Worm (Caenorhabditis elegans) whole organism, L3 larva: Measurements from ENCODE around the gene T06C12.9.

Experiments used
- aly-2 ChIP-seq: fragments of 150-350 bp; optimal IDR thresholded peaks from 2 replicates; lab custom pipeline; 2014; ENCODE audit warnings: missing biosample characterization, missing genetic modification characterization
- ceh-28 ChIP-seq: fragments of 150-350 bp; optimal IDR thresholded peaks from 2 replicates; lab custom pipeline; 2014; ENCODE audit warnings: missing biosample characterization, missing genetic modification reagents, missing genetic modification characterization
- egl-27 ChIP-seq: sonication (generic microtip); optimal IDR thresholded peaks from 4 replicates; lab custom pipeline; 2017; ENCODE audit warnings: missing biosample characterization, missing genetic modification reagents, missing genetic modification characterization
- elt-1 ChIP-seq: fragments of 150-350 bp; optimal IDR thresholded peaks from 2 replicates; lab custom pipeline; 2014; ENCODE audit warnings: missing biosample characterization, missing genetic modification characterization
- fkh-2 ChIP-seq: fragments of 150-350 bp; optimal IDR thresholded peaks from 2 replicates; lab custom pipeline; 2014; ENCODE audit warnings: missing biosample characterization, missing genetic modification reagents, missing genetic modification characterization
- fos-1 ChIP-seq: fragments of 150-350 bp; optimal IDR thresholded peaks from 2 replicates; lab custom pipeline; 2014; ENCODE audit warnings: missing biosample characterization, missing genetic modification characterization
- jun-1 ChIP-seq: fragments of 150-350 bp; optimal IDR thresholded peaks from 2 replicates; lab custom pipeline; 2014; ENCODE audit warnings: missing biosample characterization, missing genetic modification reagents, missing genetic modification characterization
- mml-1 ChIP-seq: fragments of 150-350 bp; sonication (generic microtip); optimal IDR thresholded peaks from 3 replicates; lab custom pipeline; 2014; ENCODE audit warnings: missing biosample characterization, missing genetic modification characterization
- nhr-23 ChIP-seq: fragments of 150-350 bp; optimal IDR thresholded peaks from 2 replicates; lab custom pipeline; 2014; ENCODE audit warnings: missing biosample characterization, missing genetic modification reagents, missing genetic modification characterization
- nhr-237 ChIP-seq: fragments of 150-350 bp; optimal IDR thresholded peaks from 2 replicates; lab custom pipeline; 2014; ENCODE audit warnings: missing biosample characterization, missing genetic modification characterization
- nhr-28 ChIP-seq: fragments of 150-350 bp; optimal IDR thresholded peaks from 2 replicates; lab custom pipeline; 2014; ENCODE audit warnings: missing biosample characterization, missing genetic modification characterization
- nhr-43 ChIP-seq: sonication (generic microtip); optimal IDR thresholded peaks from 2 replicates; lab custom pipeline; 2016; ENCODE audit warnings: mild to moderate bottlenecking, missing genetic modification characterization, missing compliant biosample characterization; ENCODE audit not compliant: poor library complexity, severe bottlenecking
- skn-1 ChIP-seq: fragments of 150-350 bp; optimal IDR thresholded peaks from 2 replicates; lab custom pipeline; 2014; ENCODE audit warnings: missing biosample characterization, missing genetic modification characterization

- TF ChIP-seq fkh-2: no peak
- no peak for TF ChIP-seq nhr-23 (tag; lab: Kevin White, UChicago)
- no peak for TF ChIP-seq elt-1
- no peak for TF ChIP-seq nhr-237
- TF ChIP-seq nhr-28 (tag; lab: Kevin White, UChicago): no peak
- TF ChIP-seq ceh-28 (tag; lab: Kevin White, UChicago): no peak
- TF ChIP-seq nhr-43: no peak
- TF ChIP-seq fos-1 (tag; lab: Kevin White, UChicago): no peak
- TF ChIP-seq skn-1 (tag; lab: Kevin White, UChicago): no peak
- no peak for TF ChIP-seq aly-2 (tag; lab: Kevin White, UChicago)
- TF ChIP-seq egl-27: no peak
- TF ChIP-seq jun-1 (tag; lab: Kevin White, UChicago): no peak
- no peak for TF ChIP-seq mml-1 (tag; lab: Kevin White, UChicago)
Observed at ce11 chrV:15920273-15920672, 34.4 kb upstream of the T06C12.9 start, which contains the start of gene F35E8.10.
